Worm (Caenorhabditis elegans) whole organism, midembryonic: ENCODE measurements around the gene unc-53.

ENCODE experiments used
- T22C8.4 ChIP-seq: fragments of 200-800 bp; sonication (Bioruptor generic); IDR thresholded peaks from 2 replicates; pipeline ENCODE4 v1.3.6; 2022; ENCODE audit warnings: missing genetic modification characterization, missing compliant biosample characterization
- cog-1 ChIP-seq: sonication (generic microtip); optimal IDR thresholded peaks from 2 replicates; lab custom pipeline; 2016; ENCODE audit warnings: missing genetic modification characterization, missing compliant biosample characterization
- flt-1 ChIP-seq: fragments of 200-800 bp; sonication (Bioruptor generic); IDR thresholded peaks from 2 replicates; pipeline ENCODE4 v1.3.6; 2022; ENCODE audit warnings: missing genetic modification characterization, missing compliant biosample characterization
- klf-2 ChIP-seq: fragments of 200-800 bp; sonication (Bioruptor generic); conservative IDR thresholded peaks from 2 replicates; pipeline ENCODE4 v1.3.6; 2022; ENCODE audit warnings: missing genetic modification reagents, missing genetic modification characterization, missing compliant biosample characterization
- med-1 ChIP-seq: sonication (generic microtip); optimal IDR thresholded peaks from 2 replicates; lab custom pipeline; 2017; ENCODE audit warnings: missing genetic modification characterization, mild to moderate bottlenecking, missing compliant biosample characterization, antibody characterized with exemption, missing genetic modification reagents; ENCODE audit not compliant: insufficient read depth
- ref-1 ChIP-seq: fragments of 200-800 bp; sonication (Bioruptor generic); conservative IDR thresholded peaks from 2 replicates; pipeline ENCODE4 v1.3.6; 2022; ENCODE audit warnings: missing genetic modification reagents, missing genetic modification characterization, missing compliant biosample characterization
- tab-1 ChIP-seq: fragments of 200-800 bp; sonication (Bioruptor generic); IDR thresholded peaks from 2 replicates; pipeline ENCODE4 v1.3.6; 2022; ENCODE audit warnings: missing genetic modification characterization, missing compliant biosample characterization
- ztf-23 ChIP-seq: fragments of 200-800 bp; sonication (Bioruptor generic); IDR thresholded peaks from 2 replicates; pipeline ENCODE4 v1.3.6; 2022; ENCODE audit warnings: missing genetic modification reagents, missing genetic modification characterization, missing compliant biosample characterization
- ztf-29 ChIP-seq: fragments of 200-800 bp; sonication (Bioruptor generic); IDR thresholded peaks from 2 replicates; pipeline ENCODE4 v1.3.6; 2022; ENCODE audit warnings: missing genetic modification reagents, missing genetic modification characterization, missing compliant biosample characterization

unc-53 gene

DNA sequence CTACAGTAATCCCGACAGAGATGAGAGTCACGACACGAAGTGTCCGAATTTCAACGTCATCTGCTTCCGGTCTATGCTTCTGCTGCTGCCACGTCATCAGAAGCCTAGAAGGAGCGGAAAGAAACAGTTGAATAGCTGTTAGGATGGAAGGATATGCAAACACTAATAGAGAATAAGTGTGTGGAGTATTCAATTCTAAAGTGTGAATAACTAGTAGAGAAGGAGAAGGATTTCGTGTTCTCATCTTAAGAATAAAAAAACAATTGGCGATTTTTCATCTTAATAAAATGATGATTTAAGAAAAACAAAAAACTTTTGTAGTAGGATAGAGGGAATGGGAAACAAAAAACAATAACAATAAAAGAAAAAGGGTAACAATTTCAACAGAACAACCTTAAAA lies 43.4 kb downstream of the unc-53 start, which contains the start of gene col-83:
Gene col-83 (minus strand): TSS at position 101 of the 400 bp plus-strand sequence.
- TF ChIP-seq klf-2 (GFP tag; lab: Robert Waterston, UW) (no peak), ztf-29 (GFP tag; lab: Robert Waterston, UW) (no peak), flt-1 (GFP tag; lab: Robert Waterston, UW) (no peak), ztf-23 (GFP tag; lab: Robert Waterston, UW) (no peak), med-1 (no peak), T22C8.4 (GFP tag; lab: Robert Waterston, UW) (no peak), ref-1 (no peak), tab-1 (no peak), cog-1 (tag; lab: Kevin White, UChicago) (no peak)

DNA sequence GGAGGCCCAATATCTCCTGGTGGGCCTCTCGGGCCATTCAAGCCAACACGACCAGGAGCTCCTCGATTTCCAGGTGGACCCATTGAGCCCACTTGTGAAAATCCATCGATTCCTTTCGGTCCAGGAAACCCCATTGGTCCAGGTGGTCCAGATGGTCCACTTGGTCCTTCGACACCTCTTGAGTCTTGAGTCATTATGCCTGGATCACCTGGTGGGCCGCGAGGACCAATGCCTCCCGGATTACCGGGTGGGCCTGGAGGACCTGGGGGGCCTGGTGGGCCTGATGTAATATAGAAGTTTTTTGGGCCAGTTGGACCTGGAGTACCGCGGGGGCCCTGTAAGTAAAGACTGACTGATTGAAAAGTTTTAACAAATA lies 45.1 kb downstream of the unc-53 start:
- TF ChIP-seq med-1 = no peak
- TF ChIP-seq cog-1 (tag; lab: Kevin White, UChicago) = no peak
- TF ChIP-seq tab-1 = no peak
- TF ChIP-seq ref-1 = no peak
- TF ChIP-seq ztf-23 (GFP tag; lab: Robert Waterston, UW) = no peak
- TF ChIP-seq T22C8.4 (GFP tag; lab: Robert Waterston, UW) = no peak
- TF ChIP-seq klf-2 (GFP tag; lab: Robert Waterston, UW) = no peak
- TF ChIP-seq flt-1 (GFP tag; lab: Robert Waterston, UW) = no peak
- TF ChIP-seq ztf-29 (GFP tag; lab: Robert Waterston, UW) = no peak

DNA sequence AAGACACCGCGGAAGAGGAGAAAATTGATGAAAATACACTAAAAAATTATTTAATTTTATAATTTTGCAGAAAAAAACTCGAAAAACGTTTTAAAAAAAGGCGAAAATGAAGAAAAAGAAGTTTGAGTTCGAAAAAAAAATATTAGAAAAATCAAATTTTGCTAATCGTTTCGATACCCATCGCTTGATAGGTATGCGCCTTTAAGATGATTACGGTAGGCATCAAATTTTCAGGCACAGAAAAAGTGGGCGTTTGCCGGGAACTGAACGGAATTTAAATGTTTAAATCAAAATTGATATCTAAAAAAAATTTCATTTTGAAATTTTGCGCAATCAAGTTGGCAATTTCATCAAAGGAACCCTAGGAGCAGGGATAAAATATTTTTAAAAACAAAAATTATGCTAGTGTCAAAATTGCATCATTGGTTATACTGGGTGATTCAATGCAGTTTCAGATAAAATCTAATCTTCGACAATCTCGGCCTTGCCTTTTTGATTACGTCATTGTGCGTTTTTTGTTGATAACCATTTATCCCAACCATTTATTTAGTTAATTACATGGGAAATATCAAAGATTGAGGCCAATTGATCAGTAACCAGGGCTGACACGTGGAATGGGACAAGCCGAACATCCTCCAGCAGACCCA lies 45.6 kb downstream of the unc-53 start:
- TF ChIP-seq med-1 = no peak
- TF ChIP-seq ztf-29 (GFP tag; lab: Robert Waterston, UW) = no peak
- no peak for TF ChIP-seq flt-1 (GFP tag; lab: Robert Waterston, UW)
- no peak for TF ChIP-seq tab-1
- no peak for TF ChIP-seq ref-1
- no peak for TF ChIP-seq T22C8.4 (GFP tag; lab: Robert Waterston, UW)
- no peak for TF ChIP-seq ztf-23 (GFP tag; lab: Robert Waterston, UW)
- TF ChIP-seq klf-2 (GFP tag; lab: Robert Waterston, UW) = no peak
- TF ChIP-seq cog-1 (tag; lab: Kevin White, UChicago) = no peak

DNA sequence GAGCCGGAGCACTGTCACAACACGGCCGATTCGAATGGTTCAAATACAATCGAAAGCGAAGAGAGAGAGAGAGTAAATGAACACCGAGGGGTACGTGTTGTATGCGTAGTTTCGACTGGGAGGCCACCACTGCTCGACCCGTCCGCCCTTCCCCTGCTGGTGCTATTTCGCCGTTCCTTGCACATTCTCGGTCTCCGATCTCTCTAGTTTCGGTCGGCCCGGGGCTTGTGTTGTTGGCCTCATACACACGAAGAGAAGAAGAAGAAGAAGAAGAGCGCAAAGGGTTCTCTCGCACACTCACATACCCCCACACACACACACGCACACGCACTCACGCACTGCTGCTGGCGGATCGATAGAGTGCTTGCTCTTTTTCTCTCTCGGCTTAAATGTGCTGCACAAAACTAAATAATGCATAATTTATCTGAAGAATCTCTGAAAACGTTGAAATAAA lies 46.4 kb downstream of the unc-53 start:
- TF ChIP-seq klf-2 (GFP tag; lab: Robert Waterston, UW) = 0 out of 2 replicates have a peak, but pooled peaks have one; percentile 38
- peak; percentile 70; the same call in 1 of the 2 replicates for TF ChIP-seq ztf-23 (GFP tag; lab: Robert Waterston, UW)
- peak; percentile 85 for TF ChIP-seq T22C8.4 (GFP tag; lab: Robert Waterston, UW)
- peak; percentile 48; the same call in 1 of the 2 replicates for TF ChIP-seq flt-1 (GFP tag; lab: Robert Waterston, UW)
- TF ChIP-seq ztf-29 (GFP tag; lab: Robert Waterston, UW) = peak; percentile 86
- TF ChIP-seq cog-1 (tag; lab: Kevin White, UChicago) = peak; percentile 81
- no peak for TF ChIP-seq ref-1
- TF ChIP-seq tab-1 = no peak
- TF ChIP-seq med-1 = no peak

DNA sequence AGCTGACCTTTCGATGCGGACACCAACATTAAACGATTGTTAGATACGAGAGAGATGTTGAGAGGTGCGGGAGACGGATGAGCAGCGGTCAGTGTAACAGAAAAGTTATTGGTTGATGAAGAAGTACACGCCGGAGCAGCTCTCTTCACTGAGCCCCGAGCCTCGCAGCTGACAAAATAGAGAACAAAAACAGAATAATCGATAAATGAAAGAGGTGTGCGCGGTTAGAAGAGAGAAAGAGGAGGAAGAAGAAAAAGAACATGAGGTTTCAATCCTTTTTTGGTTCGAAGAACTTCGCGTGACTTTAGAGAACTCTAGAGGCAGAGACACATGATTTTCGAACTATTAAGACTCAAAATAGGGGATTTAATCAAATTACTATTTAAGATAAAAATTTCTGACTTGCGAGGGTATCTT lies 47.4 kb downstream of the unc-53 start:
- TF ChIP-seq flt-1 (GFP tag; lab: Robert Waterston, UW) = 0 out of 2 replicates have a peak, but pooled peaks have one; percentile 59
- TF ChIP-seq T22C8.4 (GFP tag; lab: Robert Waterston, UW) = 0 out of 2 replicates have a peak, but pooled peaks have one; percentile 35
- TF ChIP-seq cog-1 (tag; lab: Kevin White, UChicago) = peak; percentile 43
- TF ChIP-seq ztf-23 (GFP tag; lab: Robert Waterston, UW) = no peak
- no peak for TF ChIP-seq tab-1

DNA sequence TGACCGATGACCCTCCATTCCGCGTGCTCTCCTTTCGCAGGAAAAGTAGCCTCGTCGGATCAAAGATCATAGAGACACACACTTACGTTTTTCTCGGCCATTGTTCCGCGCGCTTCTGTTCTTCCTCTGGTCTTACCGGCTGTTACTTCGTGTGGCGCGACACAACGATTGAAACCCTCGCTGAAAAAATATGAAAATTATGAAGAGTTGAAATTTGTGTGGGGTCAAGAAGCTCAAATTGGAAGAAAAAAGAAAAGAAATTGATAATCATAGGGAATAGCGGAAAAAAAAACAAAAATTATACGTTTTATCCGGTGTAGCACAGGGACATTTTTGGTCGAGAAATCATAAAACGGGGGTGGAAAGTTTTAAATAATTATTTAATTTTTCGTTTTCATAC lies 48.2 kb downstream of the unc-53 start, which contains the start of gene cey-1:
Gene cey-1 (minus strand): TSS at position 180 of the 400 bp plus-strand sequence.
- TF ChIP-seq med-1 (no peak), ztf-29 (GFP tag; lab: Robert Waterston, UW) (no peak), klf-2 (GFP tag; lab: Robert Waterston, UW) (no peak), ref-1 (no peak), cog-1 (tag; lab: Kevin White, UChicago) (no peak), tab-1 (no peak), ztf-23 (GFP tag; lab: Robert Waterston, UW) (no peak), flt-1 (GFP tag; lab: Robert Waterston, UW) (no peak), T22C8.4 (GFP tag; lab: Robert Waterston, UW) (no peak)

DNA sequence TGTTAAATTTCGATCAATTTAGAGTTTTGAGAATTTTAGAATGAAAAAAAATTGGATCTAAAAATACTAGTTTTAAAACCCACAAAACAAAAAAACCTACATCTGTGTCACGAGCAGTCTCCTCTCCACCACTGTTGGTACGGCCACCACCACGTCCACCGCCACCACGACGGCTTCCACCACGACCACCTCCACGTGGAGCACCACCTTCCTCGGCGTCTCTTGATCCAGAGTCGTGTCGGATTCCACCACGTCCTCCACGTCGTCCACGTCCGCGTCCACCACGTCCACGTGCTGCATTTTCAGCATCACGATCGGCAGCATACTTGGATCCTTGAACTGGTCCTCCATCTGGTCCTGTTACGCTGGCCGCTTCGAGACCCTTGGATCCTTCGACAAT lies 49.1 kb downstream of the unc-53 start:
- TF ChIP-seq T22C8.4 (GFP tag; lab: Robert Waterston, UW) = no peak
- TF ChIP-seq ztf-29 (GFP tag; lab: Robert Waterston, UW) = no peak
- TF ChIP-seq flt-1 (GFP tag; lab: Robert Waterston, UW) = no peak
- no peak for TF ChIP-seq ref-1
- no peak for TF ChIP-seq cog-1 (tag; lab: Kevin White, UChicago)
- TF ChIP-seq ztf-23 (GFP tag; lab: Robert Waterston, UW) = no peak
- TF ChIP-seq klf-2 (GFP tag; lab: Robert Waterston, UW) = no peak
- no peak for TF ChIP-seq med-1
- TF ChIP-seq tab-1 = no peak

DNA sequence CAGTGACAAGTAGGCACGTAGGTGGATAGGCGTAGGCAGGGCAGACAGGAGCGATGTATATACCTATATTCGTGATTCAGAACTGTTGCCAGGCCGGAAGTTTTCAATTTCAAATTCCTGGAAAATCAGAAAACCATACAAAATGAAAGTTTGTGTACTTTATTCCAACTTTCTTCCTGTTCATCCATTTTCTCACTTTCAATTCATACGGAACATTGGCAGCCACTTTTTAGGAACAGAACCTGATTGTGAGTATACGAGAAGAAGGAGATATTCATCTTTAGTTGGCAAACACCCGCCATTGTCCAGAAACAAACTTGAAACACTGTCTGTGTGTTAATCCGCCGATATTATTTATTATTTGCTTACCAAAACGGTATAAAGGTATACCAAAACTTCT lies 53.5 kb downstream of the unc-53 start, which contains the start of gene srlf-15:
Gene srlf-15 (plus strand): TSS at position 301 of the 400 bp plus-strand sequence.
- no peak for TF ChIP-seq med-1
- no peak for TF ChIP-seq flt-1 (GFP tag; lab: Robert Waterston, UW)
- TF ChIP-seq ztf-23 (GFP tag; lab: Robert Waterston, UW) = no peak
- no peak for TF ChIP-seq cog-1 (tag; lab: Kevin White, UChicago)
- no peak for TF ChIP-seq T22C8.4 (GFP tag; lab: Robert Waterston, UW)
- no peak for TF ChIP-seq ztf-29 (GFP tag; lab: Robert Waterston, UW)
- no peak for TF ChIP-seq ref-1
- no peak for TF ChIP-seq klf-2 (GFP tag; lab: Robert Waterston, UW)
- TF ChIP-seq tab-1 = no peak

DNA sequence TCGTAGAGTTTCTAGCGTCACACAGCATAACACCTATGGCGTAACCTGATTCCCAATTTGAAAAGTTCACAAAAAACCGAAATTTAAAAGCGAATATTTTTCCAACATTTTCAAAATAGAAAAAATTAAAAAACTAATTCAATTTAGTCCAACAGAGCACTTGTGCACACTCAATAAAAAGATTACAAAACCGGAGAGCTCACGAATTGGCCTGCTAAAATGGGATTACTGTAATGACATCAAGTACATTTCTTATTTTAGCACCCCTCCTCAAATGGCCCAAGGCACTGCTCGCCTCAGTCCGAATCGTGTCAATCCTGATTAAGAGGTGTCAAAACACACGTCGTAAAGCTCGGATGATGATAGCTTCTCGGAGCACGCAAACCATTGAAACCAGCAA lies 56.4 kb downstream of the unc-53 start:
- TF ChIP-seq flt-1 (GFP tag; lab: Robert Waterston, UW) = no peak

DNA sequence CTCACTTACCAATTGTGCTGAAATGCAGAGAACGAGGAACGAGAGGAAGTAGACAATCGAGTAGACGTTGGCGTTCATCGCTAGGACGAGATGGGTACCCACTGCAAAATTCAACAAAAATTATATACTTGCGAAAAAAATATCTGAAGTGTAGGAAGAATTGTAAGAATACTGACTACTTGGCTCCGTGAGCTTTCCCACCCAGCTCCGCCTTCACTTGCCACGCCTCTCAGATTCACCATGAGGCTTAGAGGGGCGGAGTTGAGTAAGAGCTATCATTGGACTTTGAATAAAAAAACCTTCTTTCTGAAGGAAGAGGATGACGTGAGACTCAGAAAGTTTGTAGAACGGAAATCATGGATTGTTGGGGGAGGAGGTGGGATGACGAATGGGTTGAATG lies 59.0 kb downstream of the unc-53 start, which contains the start of gene nlp-18:
Gene nlp-18 (minus strand): TSS at position 101 of the 400 bp plus-strand sequence.
- no peak for TF ChIP-seq klf-2 (GFP tag; lab: Robert Waterston, UW)
- TF ChIP-seq flt-1 (GFP tag; lab: Robert Waterston, UW) = no peak
- TF ChIP-seq med-1 = no peak
- no peak for TF ChIP-seq ztf-23 (GFP tag; lab: Robert Waterston, UW)
- no peak for TF ChIP-seq ref-1
- no peak for TF ChIP-seq cog-1 (tag; lab: Kevin White, UChicago)
- TF ChIP-seq ztf-29 (GFP tag; lab: Robert Waterston, UW) = no peak
- no peak for TF ChIP-seq T22C8.4 (GFP tag; lab: Robert Waterston, UW)
- TF ChIP-seq tab-1 = no peak
